Worm (Caenorhabditis elegans) whole organism, young adult: ENCODE data around the gene F59F5.3.

Experiments used
- B0336.3 ChIP-seq: fragments of 200-800 bp; sonication (Bioruptor generic); IDR thresholded peaks from 2 replicates; pipeline ENCODE4 v1.3.6; 2022; ENCODE audit warnings: missing genetic modification characterization, missing compliant biosample characterization
- C06A6.2 ChIP-seq: fragments of 200-800 bp; sonication (Bioruptor generic); conservative IDR thresholded peaks from 2 replicates; pipeline ENCODE4 v1.3.6; 2022; ENCODE audit warnings: missing genetic modification characterization, missing compliant biosample characterization
- D2030.7 ChIP-seq: fragments of 200-800 bp; sonication (Bioruptor generic); IDR thresholded peaks from 2 replicates; pipeline ENCODE4 v1.3.6; 2022; ENCODE audit warnings: missing genetic modification reagents, missing genetic modification characterization, missing compliant biosample characterization
- F52B5.7 ChIP-seq: sonication (generic microtip); optimal IDR thresholded peaks from 2 replicates; lab custom pipeline; 2016; ENCODE audit warnings: mild to moderate bottlenecking, missing genetic modification characterization, missing compliant biosample characterization
- K12H6.12 ChIP-seq: fragments of 200-800 bp; sonication (Bioruptor generic); optimal IDR thresholded peaks from 2 replicates; lab custom pipeline; 2018; ENCODE audit warnings: mild to moderate bottlenecking, missing genetic modification characterization, missing compliant biosample characterization
- ZK185.1 ChIP-seq: sonication (generic microtip); optimal IDR thresholded peaks from 2 replicates; lab custom pipeline; 2016; ENCODE audit warnings: mild to moderate bottlenecking, missing genetic modification characterization, missing compliant biosample characterization; ENCODE audit not compliant: poor library complexity, severe bottlenecking
- athp-1 ChIP-seq: sonication (generic microtip); optimal IDR thresholded peaks from 2 replicates; lab custom pipeline; 2017; ENCODE audit warnings: mild to moderate bottlenecking, missing genetic modification characterization, missing compliant biosample characterization
- attf-5 ChIP-seq: fragments of 200-800 bp; sonication (Bioruptor generic); optimal IDR thresholded peaks from 2 replicates; lab custom pipeline; 2018; ENCODE audit warnings: mild to moderate bottlenecking, missing genetic modification characterization, missing compliant biosample characterization
- attf-6 ChIP-seq: fragments of 200-800 bp; sonication (Bioruptor generic); IDR thresholded peaks from 2 replicates; pipeline ENCODE4 v1.3.6; 2022; ENCODE audit warnings: missing genetic modification reagents, missing genetic modification characterization, missing compliant biosample characterization
- bed-2 ChIP-seq: fragments of 200-800 bp; sonication (Bioruptor generic); IDR thresholded peaks from 2 replicates; pipeline ENCODE4 v1.3.6; 2022; ENCODE audit warnings: missing genetic modification reagents, missing genetic modification characterization, missing compliant biosample characterization
- ccch-3 ChIP-seq: fragments of 200-800 bp; sonication (Bioruptor generic); optimal IDR thresholded peaks from 2 replicates; lab custom pipeline; 2018; ENCODE audit warnings: mild to moderate bottlenecking, missing genetic modification characterization, missing compliant biosample characterization
- cebp-1 ChIP-seq, 2 experiments: fragments of 200-800 bp in 1 of 2; sonication (Bioruptor generic) in 1 of 2; sonication (generic microtip) in 1 of 2; IDR thresholded peaks in 1 of 2; optimal IDR thresholded peaks in 1 of 2; 2 replicates each; pipeline versions ENCODE4 v1.3.6 to Lab custom; 2017 to 2022; ENCODE audit warnings: missing compliant biosample characterization in 2 of 2, missing genetic modification characterization in 2 of 2, mild to moderate bottlenecking in 1 of 2, missing genetic modification reagents in 1 of 2, moderate library complexity in 1 of 2
- ceh-27 ChIP-seq: fragments of 200-800 bp; sonication (Bioruptor generic); optimal IDR thresholded peaks from 2 replicates; lab custom pipeline; 2018; ENCODE audit warnings: mild to moderate bottlenecking, missing genetic modification characterization, moderate library complexity, missing compliant biosample characterization
- ceh-91 ChIP-seq: fragments of 200-800 bp; sonication (Bioruptor generic); IDR thresholded peaks from 2 replicates; pipeline ENCODE4 v1.3.6; 2022; ENCODE audit warnings: missing genetic modification reagents, missing genetic modification characterization, missing compliant biosample characterization
- dox-1 ChIP-seq: fragments of 200-800 bp; sonication (Bioruptor generic); IDR thresholded peaks from 2 replicates; pipeline ENCODE4 v1.3.6; 2022; ENCODE audit warnings: missing genetic modification reagents, missing genetic modification characterization, missing compliant biosample characterization
- egrh-3 ChIP-seq: fragments of 200-800 bp; sonication (Bioruptor generic); IDR thresholded peaks from 2 replicates; pipeline ENCODE4 v1.3.6; 2022; ENCODE audit warnings: missing genetic modification reagents, missing genetic modification characterization, missing compliant biosample characterization
- ekl-4 ChIP-seq: fragments of 200-800 bp; sonication (Bioruptor generic); IDR thresholded peaks from 2 replicates; pipeline ENCODE4 v1.3.6; 2022; ENCODE audit warnings: missing genetic modification reagents, missing genetic modification characterization, missing compliant biosample characterization
- ets-4 ChIP-seq: fragments of 200-800 bp; sonication (Bioruptor generic); optimal IDR thresholded peaks from 2 replicates; lab custom pipeline; 2018; ENCODE audit warnings: mild to moderate bottlenecking, missing genetic modification characterization, missing compliant biosample characterization
- fkh-3 ChIP-seq: sonication (generic microtip); optimal IDR thresholded peaks from 2 replicates; lab custom pipeline; 2016; ENCODE audit warnings: mild to moderate bottlenecking, missing genetic modification characterization, missing compliant biosample characterization
- hlh-12 ChIP-seq: sonication (generic microtip); optimal IDR thresholded peaks from 2 replicates; lab custom pipeline; 2016; ENCODE audit warnings: missing genetic modification characterization, missing compliant biosample characterization
- lin-40 ChIP-seq: sonication (generic microtip); optimal IDR thresholded peaks from 2 replicates; lab custom pipeline; 2016; ENCODE audit warnings: missing genetic modification characterization, mild to moderate bottlenecking, missing compliant biosample characterization, missing genotype, missing genetic modification reagents
- lsl-1 ChIP-seq: fragments of 200-800 bp; sonication (Bioruptor generic); optimal IDR thresholded peaks from 2 replicates; lab custom pipeline; 2018; ENCODE audit warnings: mild to moderate bottlenecking, missing genetic modification characterization, moderate library complexity, missing compliant biosample characterization
- mcd-1 ChIP-seq: fragments of 200-800 bp; sonication (Bioruptor generic); IDR thresholded peaks from 2 replicates; pipeline ENCODE4 v1.3.6; 2022; ENCODE audit warnings: missing genetic modification reagents, missing genetic modification characterization, missing compliant biosample characterization
- nfyb-1 ChIP-seq: fragments of 200-800 bp; sonication (Bioruptor generic); IDR thresholded peaks from 2 replicates; pipeline ENCODE4 v1.3.6; 2022; ENCODE audit warnings: missing genetic modification reagents, missing genetic modification characterization, missing compliant biosample characterization
- nhr-80 ChIP-seq: sonication (generic microtip); optimal IDR thresholded peaks from 2 replicates; lab custom pipeline; 2016; ENCODE audit warnings: missing genetic modification characterization, missing compliant biosample characterization
- rpc-1 ChIP-seq, 2 experiments: fragments of 150-350 bp in 1 of 2; sonication (generic microtip) in 1 of 2; optimal IDR thresholded peaks; 2 replicates each; lab custom pipeline; 2014 to 2018; ENCODE audit warnings: missing biosample characterization in 1 of 2, missing genetic modification characterization in 1 of 2, missing genetic modification reagents in 1 of 2, missing genotype in 1 of 2
- snpc-1.3 ChIP-seq: sonication (generic microtip); optimal IDR thresholded peaks from 2 replicates; lab custom pipeline; 2017; ENCODE audit warnings: missing genetic modification characterization, mild to moderate bottlenecking, missing compliant biosample characterization, antibody characterized with exemption, moderate library complexity, missing genotype, missing genetic modification reagents; ENCODE audit not compliant: insufficient read depth
- tbp1 ChIP-seq: fragments of 200-800 bp; sonication (Bioruptor generic); optimal IDR thresholded peaks from 2 replicates; lab custom pipeline; 2018; ENCODE audit warnings: mild to moderate bottlenecking, missing genetic modification characterization, missing compliant biosample characterization
- unc-130 ChIP-seq: sonication (generic microtip); optimal IDR thresholded peaks from 2 replicates; lab custom pipeline; 2016; ENCODE audit warnings: missing genetic modification reagents, missing genetic modification characterization, missing compliant biosample characterization
- unc-62 ChIP-seq: fragments of 150-350 bp; optimal IDR thresholded peaks from 2 replicates; lab custom pipeline; 2014; ENCODE audit warnings: missing biosample characterization, missing genetic modification reagents, missing genetic modification characterization
- ztf-18 ChIP-seq: sonication (generic microtip); optimal IDR thresholded peaks from 2 replicates; lab custom pipeline; 2016; ENCODE audit warnings: missing genotype, mild to moderate bottlenecking, missing genetic modification characterization, missing compliant biosample characterization
- ztf-25 ChIP-seq: fragments of 200-800 bp; sonication (Bioruptor generic); IDR thresholded peaks from 2 replicates; pipeline ENCODE4 v1.3.6; 2022; ENCODE audit warnings: missing genetic modification reagents, missing genetic modification characterization, missing compliant biosample characterization

Gene F59F5.3

DNA sequence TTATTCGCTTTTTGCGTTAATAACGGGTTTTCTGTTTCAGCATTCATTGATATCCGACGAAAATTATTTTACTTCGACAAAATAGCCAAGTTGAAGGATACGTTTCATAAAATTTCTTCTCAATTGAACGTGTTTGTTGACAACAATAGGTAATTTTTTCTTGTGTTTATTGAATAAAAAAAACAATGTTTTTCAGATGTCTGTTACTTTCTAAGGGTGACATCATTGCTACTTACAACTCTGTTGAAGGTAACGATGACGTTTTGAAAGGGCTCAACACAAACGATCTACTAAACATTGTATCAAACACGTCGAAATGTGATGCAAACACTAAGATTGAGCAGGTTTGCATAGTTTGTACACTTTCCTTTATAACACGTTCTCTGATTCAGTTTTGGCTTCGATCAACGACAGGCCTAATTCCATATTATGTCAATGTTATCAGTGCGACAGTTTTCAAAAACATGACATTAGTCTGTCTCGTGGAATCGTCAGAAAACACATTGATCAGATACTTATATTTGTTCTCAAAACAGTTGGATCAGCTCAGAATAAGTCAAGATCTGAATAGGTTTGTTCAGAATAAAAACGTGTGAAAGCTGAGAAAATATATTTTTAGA, 7.5 kb downstream of the F59F5.3 start:
- TF ChIP-seq attf-5 (GFP tag; lab: Kevin White, UChicago) (no peak), ccch-3 (GFP tag; lab: Kevin White, UChicago) (no peak), nhr-80 (peak; percentile 62), K12H6.12 (tag; lab: Kevin White, UChicago) (no peak)

DNA sequence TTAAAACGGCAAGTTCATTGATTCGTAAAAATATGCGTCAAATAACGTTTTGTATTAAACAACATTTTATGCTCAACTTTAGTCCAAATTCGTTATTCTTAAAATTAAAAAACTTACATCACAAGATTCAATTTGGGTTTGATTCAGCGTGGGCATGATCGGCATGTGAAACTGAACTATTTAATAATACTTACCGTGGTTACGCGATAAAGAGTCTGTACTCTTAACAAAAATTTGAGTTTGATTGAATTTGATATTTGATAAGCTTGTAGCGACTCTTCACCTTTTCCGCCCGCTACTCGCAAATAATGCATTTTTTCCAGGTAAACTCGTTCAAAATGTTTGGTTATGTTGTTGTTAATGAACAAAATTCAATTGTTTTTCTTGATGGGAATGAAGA, 8.8 kb downstream of the F59F5.3 start, which contains the start of gene glo-3:
glo-3 (plus strand) TSS at position 253 of the 400 bp plus-strand sequence.
- TF ChIP-seq hlh-12, result no peak
- peak; percentile 47 for TF ChIP-seq nhr-80

DNA sequence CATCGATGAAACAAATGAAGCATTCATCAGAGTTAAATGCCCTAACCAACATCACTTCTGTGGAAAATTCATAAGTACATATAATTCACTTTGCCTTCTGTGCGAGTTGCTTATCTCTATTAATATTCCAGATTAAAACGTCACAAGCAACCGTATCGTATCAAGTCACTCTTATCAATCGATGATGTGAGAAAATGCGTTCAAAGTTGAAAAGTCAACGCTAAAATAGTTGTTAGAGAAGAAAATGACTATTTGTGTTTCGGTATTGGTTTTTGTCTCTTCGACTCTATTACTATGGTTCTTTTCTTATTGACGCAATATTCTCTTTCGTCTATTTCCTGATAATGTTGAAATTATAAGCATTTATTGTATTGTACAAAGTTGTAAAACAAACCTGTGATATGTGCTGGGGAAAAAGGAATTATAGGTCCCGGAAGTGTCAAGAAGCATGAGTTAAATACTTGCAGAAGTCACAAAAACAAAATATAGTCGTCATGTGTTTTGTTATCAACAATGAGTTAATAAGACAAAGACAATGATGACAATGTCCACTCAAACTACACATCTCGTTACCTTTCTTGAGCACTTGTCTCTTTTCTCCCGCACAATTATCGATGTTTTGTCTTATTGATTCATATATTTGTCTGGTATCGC, 9.9 kb downstream of the F59F5.3 start:
- TF ChIP-seq ZK185.1, result peak; percentile 1
- no peak for TF ChIP-seq mcd-1 (GFP tag; lab: Robert Waterston, UW)
- no peak for TF ChIP-seq athp-1 (tag; lab: Kevin White, UChicago)
- TF ChIP-seq cebp-1 (GFP tag; IDR thresholded peaks at IDR 0.05; lab: Robert Waterston, UW), result no peak
- peak; percentile 16 for TF ChIP-seq cebp-1 (tag; optimal IDR thresholded peaks at IDR 0.05; lab: Kevin White, UChicago)
- TF ChIP-seq unc-62 (GFP tag; lab: Kevin White, UChicago), result peak; percentile 35
- no peak for TF ChIP-seq ceh-91 (GFP tag; lab: Robert Waterston, UW)
- TF ChIP-seq nhr-80, result peak; percentile 53
- TF ChIP-seq F52B5.7 (tag; lab: Kevin White, UChicago), result no peak
- no peak for TF ChIP-seq ets-4

DNA sequence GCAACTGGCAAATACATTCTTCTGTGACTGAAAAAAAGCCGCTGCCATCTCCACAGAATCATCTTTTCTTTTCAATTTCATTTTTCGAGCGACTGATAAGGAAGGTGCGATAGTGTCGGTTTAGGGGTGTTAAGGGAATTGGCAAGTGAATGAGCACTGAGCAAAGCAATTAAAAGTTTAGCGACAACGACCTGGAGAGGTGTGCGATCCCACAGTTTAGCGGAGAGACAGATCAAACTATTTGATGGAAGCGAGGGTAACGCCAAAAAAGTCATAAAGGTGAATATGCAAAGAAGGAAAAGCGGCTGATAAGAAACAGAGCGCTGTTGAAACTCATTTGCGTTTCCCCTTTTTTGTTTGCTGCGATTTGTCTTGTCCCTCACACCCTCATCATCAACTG, 13.2 kb downstream of the F59F5.3 start, which contains the start of the genes F14F3.5 and slcf-1:
F14F3.5 (minus strand) TSS at position 234 of the 400 bp plus-strand sequence.
slcf-1 (plus strand) TSS at position 302 of the 400 bp plus-strand sequence.
- TF ChIP-seq B0336.3 (GFP tag; lab: Robert Waterston, UW), result no peak
- no peak for TF ChIP-seq egrh-3
- TF ChIP-seq ekl-4 (GFP tag; lab: Robert Waterston, UW), result no peak
- peak; percentile 88 for TF ChIP-seq nhr-80
- TF ChIP-seq bed-2, result no peak
- no peak for TF ChIP-seq attf-6 (GFP tag; lab: Robert Waterston, UW)
- TF ChIP-seq dox-1 (GFP tag; lab: Robert Waterston, UW), result peak; percentile 46; the same call in 1 of the 2 replicates
- TF ChIP-seq lsl-1 (GFP tag; lab: Kevin White, UChicago), result no peak
- TF ChIP-seq fkh-3 (tag; lab: Kevin White, UChicago), result no peak

DNA sequence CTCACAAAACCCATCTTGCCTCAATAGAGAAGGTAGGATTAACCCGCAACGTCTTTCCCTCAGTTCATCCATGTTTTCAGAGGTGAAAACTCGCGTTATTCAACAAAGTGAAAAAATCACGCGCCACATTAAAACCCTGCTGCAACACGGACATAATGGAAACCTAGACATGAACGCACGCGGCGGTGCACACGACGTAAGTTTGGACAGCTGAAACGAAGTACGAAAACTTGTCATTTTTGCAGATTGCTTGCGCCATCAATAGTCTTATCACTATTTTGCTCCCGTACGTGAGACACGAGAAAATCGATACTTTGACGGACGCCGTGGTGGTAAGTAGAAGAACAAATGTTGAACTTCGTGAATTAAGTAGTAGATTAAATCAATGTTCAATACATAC, 14.8 kb downstream of the F59F5.3 start:
- TF ChIP-seq cebp-1 (GFP tag; IDR thresholded peaks at IDR 0.05; lab: Robert Waterston, UW) (no peak), cebp-1 (tag; optimal IDR thresholded peaks at IDR 0.05; lab: Kevin White, UChicago) (peak; percentile 0), rpc-1 (optimal IDR thresholded peaks at IDR 0.05; lab: Kevin White, UChicago) (no peak), rpc-1 (tag; optimal IDR thresholded peaks at IDR 0.05; lab: Kevin White, UChicago) (no peak), dox-1 (GFP tag; lab: Robert Waterston, UW) (0 out of 2 replicates have a peak, but pooled peaks have one; percentile 58), nhr-80 (peak; percentile 83), tbp1 (GFP tag; lab: Kevin White, UChicago) (no peak)

DNA sequence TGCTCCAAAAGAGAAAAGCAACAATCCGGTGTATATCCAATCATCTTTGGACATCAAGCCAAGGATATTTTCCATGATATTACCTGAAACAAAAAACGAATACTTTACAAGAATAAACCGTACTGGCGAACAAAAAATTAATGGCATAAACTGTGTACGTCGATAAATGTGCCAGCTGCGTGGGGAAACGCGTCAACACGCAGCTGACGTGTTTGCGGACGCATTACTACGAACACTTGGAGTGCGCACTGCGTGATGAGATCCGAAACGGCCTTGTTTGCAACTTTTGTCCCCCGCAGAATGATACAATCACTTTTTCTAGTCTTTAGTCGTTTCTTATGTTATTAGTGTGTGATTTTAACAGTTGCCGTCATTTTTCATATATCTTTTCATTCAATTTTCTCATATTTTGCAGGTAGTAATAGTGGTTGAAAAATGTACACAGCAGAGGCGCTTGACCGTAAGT, 17.7 kb downstream of the F59F5.3 start, which contains the start of the genes mboa-7 and git-1:
mboa-7 (minus strand) TSS at position 83 of the 466 bp plus-strand sequence.
git-1 (plus strand) TSS at position 416 of the 466 bp plus-strand sequence.
- TF ChIP-seq ceh-27 (GFP tag; lab: Kevin White, UChicago), result peak; percentile 15
- no peak for TF ChIP-seq unc-130
- TF ChIP-seq ztf-25 (GFP tag; lab: Robert Waterston, UW), result no peak
- no peak for TF ChIP-seq cebp-1 (GFP tag; IDR thresholded peaks at IDR 0.05; lab: Robert Waterston, UW)
- peak; percentile 59 for TF ChIP-seq cebp-1 (tag; optimal IDR thresholded peaks at IDR 0.05; lab: Kevin White, UChicago)
- TF ChIP-seq dox-1 (GFP tag; lab: Robert Waterston, UW), result peak; percentile 67
- TF ChIP-seq D2030.7 (GFP tag; lab: Robert Waterston, UW), result no peak
- TF ChIP-seq C06A6.2 (GFP tag; lab: Robert Waterston, UW), result 0 out of 2 replicates have a peak, but pooled peaks have one; percentile 11
- TF ChIP-seq ztf-18 (tag; lab: Kevin White, UChicago), result peak; percentile 91
- TF ChIP-seq nfyb-1 (GFP tag; lab: Robert Waterston, UW), result no peak
- no peak for TF ChIP-seq mcd-1 (GFP tag; lab: Robert Waterston, UW)
- peak; percentile 6 for TF ChIP-seq attf-5 (GFP tag; lab: Kevin White, UChicago)
- TF ChIP-seq snpc-1.3, result no peak
- peak; percentile 51 for TF ChIP-seq lin-40 (tag; lab: Kevin White, UChicago)
- TF ChIP-seq tbp1 (GFP tag; lab: Kevin White, UChicago), result peak; percentile 20
- TF ChIP-seq nhr-80, result peak; percentile 71
